Worm (Caenorhabditis elegans): ENCODE data around the gene cdh-5.

cdh-5 gene

DNA sequence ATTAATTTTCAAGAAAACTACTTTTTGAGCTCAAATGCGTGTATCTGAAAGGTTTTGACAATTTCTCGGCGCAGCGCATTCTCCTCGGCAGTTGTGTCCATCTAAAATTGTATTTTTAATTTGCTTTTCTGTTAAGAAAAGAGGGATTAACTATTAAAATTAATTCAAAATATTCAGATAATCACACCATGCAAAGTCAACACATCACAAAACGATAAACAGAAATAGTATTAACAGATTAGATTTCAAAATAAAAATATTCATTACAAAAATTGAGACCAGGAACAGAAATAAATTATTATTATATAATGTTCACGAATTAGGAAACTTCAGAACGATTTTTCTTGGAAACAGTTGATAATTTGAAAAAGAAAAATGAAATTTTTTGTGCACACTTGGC, 17.8 kb downstream of the cdh-5 start, which contains the start of gene pole-2:
Gene pole-2, minus strand, starts transcription at position 101 of the 400 bp plus-strand sequence.
- TF ChIP-seq nhr-6 (tag; optimal IDR thresholded peaks at IDR 0.05): no peak
- TF ChIP-seq elt-1 (tag; optimal IDR thresholded peaks at IDR 0.05): no peak
- no peak for TF ChIP-seq lin-39 (tag; optimal IDR thresholded peaks at IDR 0.05)
- TF ChIP-seq sma-3 (GFP tag; optimal IDR thresholded peaks at IDR 0.05): no peak
- TF ChIP-seq lin-13 (GFP tag; optimal IDR thresholded peaks at IDR 0.05): no peak
- no peak for TF ChIP-seq lin-11 (tag; optimal IDR thresholded peaks at IDR 0.05)
- TF ChIP-seq nhr-237 (tag; optimal IDR thresholded peaks at IDR 0.05): no peak
- TF ChIP-seq nhr-25 (tag; optimal IDR thresholded peaks at IDR 0.05): no peak
- no peak for TF ChIP-seq unc-62 (GFP tag; optimal IDR thresholded peaks at IDR 0.05)
- no peak for TF ChIP-seq ZK546.5 (tag; optimal IDR thresholded peaks at IDR 0.05)
- TF ChIP-seq fos-1 (tag; optimal IDR thresholded peaks at IDR 0.05): no peak

DNA sequence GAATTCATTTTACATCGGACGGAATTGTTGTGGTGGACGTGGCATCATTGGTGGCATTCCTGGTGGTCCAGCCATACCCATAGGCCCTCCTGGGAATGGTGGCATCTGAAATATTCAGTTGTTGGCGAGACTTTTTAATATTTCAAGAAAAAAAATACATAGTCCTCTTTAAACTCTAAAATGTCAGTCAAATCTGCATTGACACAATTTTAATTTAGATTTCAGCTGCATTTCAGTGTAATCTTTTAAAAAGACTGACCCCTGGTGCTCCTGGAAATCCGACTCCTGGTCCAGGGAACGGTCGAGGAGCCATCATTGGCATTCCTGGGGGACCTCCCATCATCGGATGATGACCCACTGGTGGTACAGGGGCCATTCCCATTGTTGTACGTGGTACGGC, 18.2 kb downstream of the cdh-5 start:
- TF ChIP-seq unc-62 (GFP tag; optimal IDR thresholded peaks at IDR 0.05) (no peak), ama-1 (optimal IDR thresholded peaks at IDR 0.05) (no peak), nhr-25 (tag; optimal IDR thresholded peaks at IDR 0.05) (no peak), sem-4 (tag; optimal IDR thresholded peaks at IDR 0.05) (no peak), ZK546.5 (tag; optimal IDR thresholded peaks at IDR 0.05) (no peak), lin-39 (tag; optimal IDR thresholded peaks at IDR 0.05) (no peak), lsy-2 (tag; optimal IDR thresholded peaks at IDR 0.05) (no peak), F13H6.1 (tag; optimal IDR thresholded peaks at IDR 0.05) (no peak), skn-1 (tag; optimal IDR thresholded peaks at IDR 0.05) (no peak), R02D3.7 (tag; optimal IDR thresholded peaks at IDR 0.05) (no peak), alr-1 (tag; optimal IDR thresholded peaks at IDR 0.05) (no peak)

DNA sequence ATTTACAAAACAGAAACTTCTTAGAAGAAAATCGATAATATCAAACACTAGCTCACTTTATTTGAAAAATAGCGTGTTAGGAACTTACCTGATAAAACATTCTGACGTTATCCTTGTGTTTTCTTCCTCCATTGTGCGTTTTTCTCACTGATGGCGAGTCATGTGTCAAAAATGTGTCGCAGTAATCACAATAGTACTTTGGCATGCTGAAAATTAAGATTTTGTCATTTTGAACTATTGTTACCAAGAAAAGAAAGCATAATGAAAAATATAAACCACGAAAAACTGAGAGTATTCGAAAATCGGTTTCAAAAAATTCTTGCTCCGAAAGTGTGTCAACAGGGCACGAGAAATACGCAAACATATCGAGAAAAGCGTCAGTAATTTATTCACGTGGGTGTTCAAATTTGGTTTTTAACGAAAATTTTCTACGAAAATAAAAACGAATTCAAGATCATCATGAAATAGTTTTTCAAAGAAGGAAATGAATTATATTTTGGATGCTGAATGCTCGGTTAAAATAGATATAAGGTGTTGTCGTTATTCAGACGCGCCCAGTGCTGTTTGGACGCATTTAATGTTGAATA, 19.0 kb downstream of the cdh-5 start, which contains the start of gene snrp-3:
Gene snrp-3, minus strand, starts transcription at position 206 of the 587 bp plus-strand sequence.
- TF ChIP-seq nhr-23 (tag; optimal IDR thresholded peaks at IDR 0.05) (no peak), lin-11 (tag; optimal IDR thresholded peaks at IDR 0.05) (no peak), F13H6.1 (tag; optimal IDR thresholded peaks at IDR 0.05) (peak; percentile 83), peb-1 (tag; optimal IDR thresholded peaks at IDR 0.05) (no peak), unc-39 (tag; optimal IDR thresholded peaks at IDR 0.05) (no peak), mbf-1 (tag; optimal IDR thresholded peaks at IDR 0.05) (no peak), mdl-1 (tag; optimal IDR thresholded peaks at IDR 0.05) (peak in 1 of 2 experiments; percentile 75), alr-1 (tag; optimal IDR thresholded peaks at IDR 0.05) (no peak), ztf-11 (tag; optimal IDR thresholded peaks at IDR 0.05) (no peak), lin-13 (GFP tag; optimal IDR thresholded peaks at IDR 0.05) (peak; percentile 86), ama-1 (optimal IDR thresholded peaks at IDR 0.05) (peak; percentile 69), nhr-10 (tag; optimal IDR thresholded peaks at IDR 0.05) (peak; percentile 48), ztf-1 (GFP tag; conservative IDR thresholded peaks at IDR 0.05) (no peak), elt-3 (tag; optimal IDR thresholded peaks at IDR 0.05) (no peak), R02D3.7 (tag; optimal IDR thresholded peaks at IDR 0.05) (peak; percentile 16), dmd-4 (tag; optimal IDR thresholded peaks at IDR 0.05) (no peak), ceh-16 (tag; optimal IDR thresholded peaks at IDR 0.05) (no peak), unc-62 (GFP tag; optimal IDR thresholded peaks at IDR 0.05) (no peak), sem-4 (tag; optimal IDR thresholded peaks at IDR 0.05) (peak; percentile 62), ztf-4 (tag; optimal IDR thresholded peaks at IDR 0.05) (peak; percentile 30), nhr-77 (tag; optimal IDR thresholded peaks at IDR 0.05) (no peak), lsy-2 (tag; optimal IDR thresholded peaks at IDR 0.05) (peak; percentile 85 to 94), zag-1 (tag; optimal IDR thresholded peaks at IDR 0.05) (peak; percentile 32), fos-1 (tag; optimal IDR thresholded peaks at IDR 0.05) (peak; percentile 43), lin-39 (tag; optimal IDR thresholded peaks at IDR 0.05) (no peak), C34F6.9 (tag; optimal IDR thresholded peaks at IDR 0.05) (peak; percentile 96), nhr-237 (tag; optimal IDR thresholded peaks at IDR 0.05) (no peak), nhr-21 (tag; optimal IDR thresholded peaks at IDR 0.05) (peak; percentile 78), ZK546.5 (tag; optimal IDR thresholded peaks at IDR 0.05) (no peak), nhr-11 (tag; optimal IDR thresholded peaks at IDR 0.05) (no peak), blmp-1 (tag; optimal IDR thresholded peaks at IDR 0.05; ENCODE audit: insufficient read depth) (no peak), unc-55 (GFP tag; optimal IDR thresholded peaks at IDR 0.05) (peak; percentile 94), nhr-25 (tag; optimal IDR thresholded peaks at IDR 0.05) (peak; percentile 90), elt-1 (tag; optimal IDR thresholded peaks at IDR 0.05) (no peak), nhr-6 (tag; optimal IDR thresholded peaks at IDR 0.05) (peak; percentile 78), snpc-4 (tag; optimal IDR thresholded peaks at IDR 0.05) (peak; percentile 55), ceh-82 (tag; optimal IDR thresholded peaks at IDR 0.05) (no peak), sma-9 (GFP tag; optimal IDR thresholded peaks at IDR 0.05) (peak; percentile 79), sma-9 (tag; optimal IDR thresholded peaks at IDR 0.05) (no peak), crh-2 (tag; optimal IDR thresholded peaks at IDR 0.05) (peak; percentile 86), nhr-12 (tag; optimal IDR thresholded peaks at IDR 0.05) (no peak), egl-27 (tag; optimal IDR thresholded peaks at IDR 0.05) (peak; percentile 66), sma-3 (GFP tag; optimal IDR thresholded peaks at IDR 0.05) (peak; percentile 71), mab-5 (tag; optimal IDR thresholded peaks at IDR 0.05) (peak; percentile 73), nhr-129 (tag; optimal IDR thresholded peaks at IDR 0.05) (peak; percentile 79), Y55F3AM.14 (GFP tag; optimal IDR thresholded peaks at IDR 0.05) (no peak), skn-1 (tag; optimal IDR thresholded peaks at IDR 0.05) (no peak)

Data from whole organism, L2 larva.